Worm (Caenorhabditis elegans) whole organism, L1 larva: ENCODE results near the gene F23H11.5.

Experiments
- C04F5.9 ChIP-seq: sonication (generic microtip); optimal IDR thresholded peaks from 2 replicates; lab custom pipeline; 2016; ENCODE audit warnings: missing genetic modification characterization, missing compliant biosample characterization
- C16A3.4 ChIP-seq: fragments of 150-350 bp; optimal IDR thresholded peaks from 2 replicates; lab custom pipeline; 2014; ENCODE audit warnings: missing biosample characterization, missing genetic modification characterization
- C34B4.2 ChIP-seq: sonication (generic microtip); optimal IDR thresholded peaks from 2 replicates; lab custom pipeline; 2017; ENCODE audit warnings: mild to moderate bottlenecking, missing genetic modification characterization, missing compliant biosample characterization
- Y116A8C.19 ChIP-seq: sonication (generic microtip); optimal IDR thresholded peaks from 2 replicates; lab custom pipeline; 2016; ENCODE audit warnings: missing compliant biosample characterization, missing genetic modification characterization, borderline replicate concordance
- aha-1 ChIP-seq: fragments of 150-350 bp; optimal IDR thresholded peaks from 2 replicates; lab custom pipeline; 2014; ENCODE audit warnings: missing biosample characterization, missing genetic modification characterization
- aly-2 ChIP-seq: fragments of 150-350 bp; optimal IDR thresholded peaks from 2 replicates; lab custom pipeline; 2014; ENCODE audit warnings: missing biosample characterization, missing genetic modification characterization
- ceh-8 ChIP-seq: fragments of 200-800 bp; sonication (Bioruptor generic); optimal IDR thresholded peaks from 2 replicates; lab custom pipeline; 2018; ENCODE audit warnings: mild to moderate bottlenecking, missing genetic modification characterization, moderate library complexity, missing compliant biosample characterization
- ces-1 ChIP-seq: fragments of 150-350 bp; optimal IDR thresholded peaks from 2 replicates; lab custom pipeline; 2014; ENCODE audit warnings: missing biosample characterization, missing genetic modification reagents, missing genetic modification characterization
- dpl-1 ChIP-seq, 3 experiments: fragments of 150-350 bp in 2 of 3; sonication (generic microtip) in 1 of 3; optimal IDR thresholded peaks; 2 replicates each; lab custom pipeline; 2014 to 2017; ENCODE audit warnings: missing biosample characterization in 3 of 3, missing genetic modification characterization in 3 of 3, missing genetic modification reagents in 3 of 3
- dsc-1 ChIP-seq: sonication (generic microtip); optimal IDR thresholded peaks from 2 replicates; lab custom pipeline; 2016; ENCODE audit warnings: mild to moderate bottlenecking, missing genetic modification characterization, missing compliant biosample characterization
- efl-1 ChIP-seq, 4 experiments: fragments of 150-350 bp; optimal IDR thresholded peaks in 3 of 4; peaks in 1 of 4; 1 replicate in 1 of 4; 2 replicates in 3 of 4; lab custom pipeline; 2014; ENCODE audit warnings: missing biosample characterization in 2 of 4, missing genetic modification characterization in 2 of 4, missing genetic modification reagents in 2 of 4
- egl-13 ChIP-seq: sonication (generic microtip); optimal IDR thresholded peaks from 2 replicates; lab custom pipeline; 2016; ENCODE audit warnings: missing genotype, missing genetic modification reagents, missing genetic modification characterization, missing compliant biosample characterization
- egl-27 ChIP-seq, 2 experiments: fragments of 150-350 bp in 1 of 2; sonication (generic microtip); optimal IDR thresholded peaks; 3 replicates each; lab custom pipeline; 2017 to 2018; ENCODE audit warnings: missing biosample characterization in 2 of 2, missing genetic modification characterization in 2 of 2, missing genetic modification reagents in 2 of 2
- elt-2 ChIP-seq: sonication (generic microtip); optimal IDR thresholded peaks from 2 replicates; lab custom pipeline; 2016; ENCODE audit warnings: missing genetic modification characterization, mild to moderate bottlenecking, inconsistent platforms, missing compliant biosample characterization, missing genetic modification reagents
- fkh-10 ChIP-seq: sonication (generic microtip); optimal IDR thresholded peaks from 2 replicates; lab custom pipeline; 2017; ENCODE audit warnings: missing biosample characterization, missing genetic modification reagents, missing genetic modification characterization
- hlh-4 ChIP-seq: sonication (generic microtip); optimal IDR thresholded peaks from 2 replicates; lab custom pipeline; 2016; ENCODE audit warnings: mild to moderate bottlenecking, missing genetic modification characterization, missing compliant biosample characterization
- hpl-2 ChIP-seq: fragments of 150-350 bp; optimal IDR thresholded peaks from 2 replicates; lab custom pipeline; 2014; ENCODE audit warnings: missing biosample characterization, missing genetic modification reagents, missing genetic modification characterization
- irx-1 ChIP-seq: sonication (generic microtip); optimal IDR thresholded peaks from 2 replicates; lab custom pipeline; 2016; ENCODE audit warnings: missing genetic modification characterization, missing compliant biosample characterization
- isw-1 ChIP-seq: fragments of 200-800 bp; sonication (Bioruptor generic); IDR thresholded peaks from 2 replicates; pipeline ENCODE4 v1.3.6; 2022; ENCODE audit warnings: missing genetic modification characterization, missing compliant biosample characterization
- jun-1 ChIP-seq: fragments of 150-350 bp; optimal IDR thresholded peaks from 2 replicates; lab custom pipeline; 2014; ENCODE audit warnings: missing biosample characterization, missing genetic modification reagents, missing genetic modification characterization
- lin-15B ChIP-seq: fragments of 150-350 bp; sonication (generic microtip); optimal IDR thresholded peaks from 3 replicates; lab custom pipeline; 2014; ENCODE audit warnings: missing biosample characterization, missing genetic modification characterization
- lir-3 ChIP-seq: sonication (generic microtip); optimal IDR thresholded peaks from 2 replicates; lab custom pipeline; 2016; ENCODE audit warnings: mild to moderate bottlenecking, missing genetic modification characterization, moderate library complexity, missing compliant biosample characterization; ENCODE audit not compliant: poor library complexity
- lsy-2 ChIP-seq, 2 experiments: fragments of 150-350 bp; optimal IDR thresholded peaks; 2 replicates each; lab custom pipeline; 2014; ENCODE audit warnings: missing biosample characterization in 2 of 2, missing genetic modification characterization in 2 of 2
- mdl-1 ChIP-seq, 2 experiments: fragments of 150-350 bp; optimal IDR thresholded peaks; 2 replicates each; lab custom pipeline; 2014 to 2017; ENCODE audit warnings: missing biosample characterization in 2 of 2, missing genetic modification characterization in 2 of 2, inconsistent platforms in 1 of 2
- mep-1 ChIP-seq: fragments of 150-350 bp; optimal IDR thresholded peaks from 2 replicates; lab custom pipeline; 2014; ENCODE audit warnings: missing biosample characterization, missing genetic modification characterization
- nhr-19 ChIP-seq: fragments of 200-800 bp; sonication (Bioruptor generic); conservative IDR thresholded peaks from 2 replicates; pipeline ENCODE4 v1.3.6; 2022; ENCODE audit warnings: missing genetic modification characterization, missing compliant biosample characterization
- nhr-237 ChIP-seq: fragments of 150-350 bp; optimal IDR thresholded peaks from 2 replicates; lab custom pipeline; 2014; ENCODE audit warnings: missing biosample characterization, missing genetic modification characterization
- nhr-28 ChIP-seq: fragments of 150-350 bp; optimal IDR thresholded peaks from 2 replicates; lab custom pipeline; 2014; ENCODE audit warnings: missing biosample characterization, missing genetic modification characterization
- nhr-47 ChIP-seq: sonication (generic microtip); optimal IDR thresholded peaks from 2 replicates; lab custom pipeline; 2016; ENCODE audit warnings: mild to moderate bottlenecking, missing genetic modification characterization, moderate library complexity, missing compliant biosample characterization
- nhr-71 ChIP-seq: sonication (generic microtip); optimal IDR thresholded peaks from 2 replicates; lab custom pipeline; 2016; ENCODE audit warnings: mild to moderate bottlenecking, missing genetic modification characterization, moderate library complexity, missing compliant biosample characterization
- nhr-84 ChIP-seq: sonication (generic microtip); optimal IDR thresholded peaks from 2 replicates; lab custom pipeline; 2017; ENCODE audit warnings: missing biosample characterization, missing genetic modification characterization
- nhr-85 ChIP-seq: sonication (generic microtip); peaks from one replicate; lab custom pipeline; 2016; ENCODE audit warnings: missing genetic modification characterization, inconsistent platforms, missing compliant biosample characterization
- nhr-90 ChIP-seq: sonication (generic microtip); optimal IDR thresholded peaks from 2 replicates; lab custom pipeline; 2016; ENCODE audit warnings: mild to moderate bottlenecking, missing genetic modification characterization, missing compliant biosample characterization; ENCODE audit not compliant: poor library complexity
- pag-3 ChIP-seq: sonication (generic microtip); optimal IDR thresholded peaks from 2 replicates; lab custom pipeline; 2017; ENCODE audit warnings: missing genetic modification characterization, mild to moderate bottlenecking, missing compliant biosample characterization, antibody characterized with exemption, borderline replicate concordance; ENCODE audit not compliant: insufficient read depth
- pax-3 ChIP-seq: fragments of 200-800 bp; sonication (Bioruptor generic); optimal IDR thresholded peaks from 2 replicates; lab custom pipeline; 2018; ENCODE audit warnings: mild to moderate bottlenecking, missing genetic modification characterization, moderate library complexity, missing compliant biosample characterization
- rnt-1 ChIP-seq: sonication (generic microtip); optimal IDR thresholded peaks from 2 replicates; lab custom pipeline; 2016; ENCODE audit warnings: mild to moderate bottlenecking, missing genetic modification characterization, moderate library complexity, missing compliant biosample characterization
- sox-4 ChIP-seq: sonication (generic microtip); optimal IDR thresholded peaks from 2 replicates; lab custom pipeline; 2016; ENCODE audit warnings: missing genetic modification characterization, missing compliant biosample characterization
- sptf-1 ChIP-seq: fragments of 150-350 bp; optimal IDR thresholded peaks from 2 replicates; lab custom pipeline; 2014; ENCODE audit warnings: missing biosample characterization, missing genetic modification characterization
- tbx-2 ChIP-seq: sonication (generic microtip); optimal IDR thresholded peaks from 2 replicates; lab custom pipeline; 2016; ENCODE audit warnings: missing genetic modification characterization, missing compliant biosample characterization
- tlp-1 ChIP-seq: fragments of 150-350 bp; optimal IDR thresholded peaks from 2 replicates; lab custom pipeline; 2014; ENCODE audit warnings: missing biosample characterization, missing genetic modification characterization
- unc-62 ChIP-seq: fragments of 150-350 bp; optimal IDR thresholded peaks from 2 replicates; lab custom pipeline; 2014; ENCODE audit warnings: missing biosample characterization, missing genetic modification reagents, missing genetic modification characterization
- unc-98 ChIP-seq: fragments of 200-800 bp; sonication (Bioruptor generic); IDR thresholded peaks from 2 replicates; pipeline ENCODE4 v1.3.6; 2022; ENCODE audit warnings: missing genetic modification characterization, missing compliant biosample characterization
- ztf-11 ChIP-seq, 2 experiments: sonication (generic microtip); optimal IDR thresholded peaks; 2 replicates each; lab custom pipeline; 2016 to 2017; ENCODE audit warnings: missing genetic modification characterization in 2 of 2, missing biosample characterization in 1 of 2, missing compliant biosample characterization in 1 of 2

The F23H11.5 gene

ce11 chrIII:931405-931804, 21.0 kb upstream of the F23H11.5 start:
- TF ChIP-seq sox-4 (tag; lab: Kevin White, UChicago) = peak; percentile 71
- peak; percentile 40 for TF ChIP-seq Y116A8C.19 (tag; lab: Kevin White, UChicago)
- TF ChIP-seq nhr-90 (tag; lab: Kevin White, UChicago) = peak; percentile 14
- peak; percentile 10 for TF ChIP-seq C04F5.9
- TF ChIP-seq rnt-1 (tag; lab: Kevin White, UChicago) = peak; percentile 3
- peak; percentile 83 for TF ChIP-seq ceh-8 (GFP tag; lab: Kevin White, UChicago)
- peak in 1 of 2 experiments; percentile 34 for TF ChIP-seq ztf-11 (tag; optimal IDR thresholded peaks at IDR 0.05; lab: Kevin White, UChicago)
- peak; percentile 45 for TF ChIP-seq lir-3 (tag; lab: Kevin White, UChicago)
- TF ChIP-seq irx-1 = peak; percentile 14

ce11 chrIII:926216-926615, 15.8 kb upstream of the F23H11.5 start, which contains the start of gene pef-1:
TSS of gene pef-1 (minus strand) at chrIII:926316.
- TF ChIP-seq fkh-10 (GFP tag; lab: Kevin White, UChicago) (no peak), dsc-1 (peak; percentile 49), mdl-1 (tag; optimal IDR thresholded peaks at IDR 0.05; lab: Kevin White, UChicago) (no peak), C16A3.4 (tag; lab: Kevin White, UChicago) (no peak), elt-2 (tag; lab: Kevin White, UChicago) (no peak), nhr-237 (tag; lab: Kevin White, UChicago) (no peak), nhr-84 (tag; lab: Kevin White, UChicago) (no peak), tlp-1 (tag; lab: Kevin White, UChicago) (no peak)

ce11 chrIII:919322-919721, 8.9 kb upstream of the F23H11.5 start, which contains the start of gene F23H11.7:
TSS of gene F23H11.7 (minus strand) at chrIII:919422.
- TF ChIP-seq isw-1 (GFP tag; lab: Robert Waterston, UW) (no peak), egl-13 (tag; lab: Kevin White, UChicago) (no peak), efl-1 (optimal IDR thresholded peaks at IDR 0.05; lab: Kevin White, UChicago) (no peak), efl-1 (GFP tag; optimal IDR thresholded peaks at IDR 0.05 in 1 of 2; lab: Kevin White, UChicago) (no peak), nhr-28 (tag; lab: Kevin White, UChicago) (no peak), ceh-8 (GFP tag; lab: Kevin White, UChicago) (no peak), ces-1 (no peak), sptf-1 (tag; lab: Kevin White, UChicago) (no peak), dpl-1 (GFP tag; optimal IDR thresholded peaks at IDR 0.05; lab: Kevin White, UChicago) (no peak), tlp-1 (tag; lab: Kevin White, UChicago) (no peak), egl-27 (tag; optimal IDR thresholded peaks at IDR 0.05; lab: Kevin White, UChicago) (no peak), nhr-84 (tag; lab: Kevin White, UChicago) (no peak), aha-1 (tag; lab: Kevin White, UChicago) (no peak), nhr-71 (no peak), lsy-2 (tag; optimal IDR thresholded peaks at IDR 0.05; lab: Kevin White, UChicago) (no peak), jun-1 (tag; lab: Kevin White, UChicago) (no peak), dsc-1 (no peak), unc-98 (no peak), unc-62 (GFP tag; lab: Kevin White, UChicago) (no peak), C04F5.9 (no peak), hpl-2 (GFP tag; lab: Kevin White, UChicago) (no peak)

ce11 chrIII:916897-917296, 6.5 kb upstream of the F23H11.5 start, which contains the start of gene idpp-13:
TSS of gene idpp-13 (minus strand) at chrIII:916997.
- no peak for TF ChIP-seq ces-1
- no peak for TF ChIP-seq efl-1 (optimal IDR thresholded peaks at IDR 0.05; lab: Kevin White, UChicago)
- TF ChIP-seq efl-1 (GFP tag; optimal IDR thresholded peaks at IDR 0.05 in 1 of 2; lab: Kevin White, UChicago) = peak in 1 of 2 experiments; percentile 72
- TF ChIP-seq, all 84 proteins: peak for 1

- TF ChIP-seq rnt-1 (tag; lab: Kevin White, UChicago) (peak; percentile 7), sox-4 (tag; lab: Kevin White, UChicago) (no peak), lsy-2 (tag; optimal IDR thresholded peaks at IDR 0.05; lab: Kevin White, UChicago) (peak in 1 of 2 experiments; percentile 4), nhr-85 (tag; lab: Kevin White, UChicago) (peak; percentile 14), lir-3 (tag; lab: Kevin White, UChicago) (no peak), isw-1 (GFP tag; lab: Robert Waterston, UW) (no peak), C34B4.2 (no peak), hlh-4 (no peak), pax-3 (tag; lab: Kevin White, UChicago) (no peak), nhr-19 (GFP tag; lab: Robert Waterston, UW) (no peak), tbx-2 (tag; lab: Kevin White, UChicago) (no peak), mep-1 (tag; lab: Kevin White, UChicago) (no peak), aly-2 (tag; lab: Kevin White, UChicago) (no peak), nhr-47 (tag; lab: Kevin White, UChicago) (peak; percentile 3), pag-3 (tag; lab: Kevin White, UChicago) (no peak), lin-15B (tag; lab: Kevin White, UChicago) (no peak), nhr-90 (tag; lab: Kevin White, UChicago) (no peak)
Measured at ce11 chrIII:909540-909939, 850 bp downstream of the F23H11.5 start, which contains the start of gene crls-1. TSS of gene crls-1 (minus strand) at chrIII:909902.
